Fruit fly (Drosophila melanogaster) whole organism, embryonic: Measurements from ENCODE around the gene CG5346.

ENCODE experiments used
- Ada2b ChIP-seq: fragments of 200-800 bp; sonication (Bioruptor generic); IDR thresholded peaks from 2 replicates; pipeline ENCODE4 v1.3.6; 2022; ENCODE audit warnings: missing biosample characterization, missing genetic modification characterization
- Blimp-1 ChIP-seq: fragments of 200-800 bp; sonication (Bioruptor generic); optimal IDR thresholded peaks from 3 replicates; lab custom pipeline; 2018; ENCODE audit warnings: missing biosample characterization, missing genetic modification characterization, mild to moderate bottlenecking, moderate library complexity, missing genetic modification reagents
- C15 ChIP-seq: fragments of 200-800 bp; sonication (Bioruptor generic); IDR thresholded peaks from 3 replicates; pipeline ENCODE4 v1.3.6; 2022; ENCODE audit warnings: missing biosample characterization, missing genetic modification characterization
- CG10979 ChIP-seq: fragments of 200-800 bp; sonication (Bioruptor generic); optimal IDR thresholded peaks from 2 replicates; lab custom pipeline; 2018; ENCODE audit warnings: missing biosample characterization, mild to moderate bottlenecking, missing genetic modification characterization, moderate library complexity
- CG11723 ChIP-seq: fragments of 200-800 bp; sonication (Bioruptor generic); optimal IDR thresholded peaks from 2 replicates; lab custom pipeline; 2017; ENCODE audit warnings: missing biosample characterization, mild to moderate bottlenecking, missing genetic modification characterization
- CG13624 ChIP-seq: fragments of 200-800 bp; sonication (Bioruptor generic); optimal IDR thresholded peaks from 2 replicates; lab custom pipeline; 2016; ENCODE audit warnings: missing biosample characterization, missing genetic modification characterization
- CG14710 ChIP-seq: fragments of 200-800 bp; sonication (Bioruptor generic); optimal IDR thresholded peaks from 3 replicates; lab custom pipeline; 2019; ENCODE audit warnings: missing biosample characterization, mild to moderate bottlenecking, missing genetic modification characterization, moderate library complexity
- CG15514 ChIP-seq: fragments of 200-800 bp; sonication (Bioruptor generic); optimal IDR thresholded peaks from 3 replicates; lab custom pipeline; 2017; ENCODE audit warnings: missing biosample characterization, missing genetic modification characterization, mild to moderate bottlenecking, moderate library complexity, missing genetic modification reagents
- CG17186 ChIP-seq: fragments of 200-800 bp; sonication (Bioruptor generic); optimal IDR thresholded peaks from 3 replicates; lab custom pipeline; 2017; ENCODE audit warnings: missing biosample characterization, missing genetic modification reagents, missing genetic modification characterization
- CG17802 ChIP-seq: fragments of 200-800 bp; sonication (Bioruptor generic); optimal IDR thresholded peaks from 2 replicates; lab custom pipeline; 2018; ENCODE audit warnings: missing biosample characterization, mild to moderate bottlenecking, missing genetic modification characterization, moderate library complexity
- CG17912 ChIP-seq: fragments of 200-800 bp; sonication (Bioruptor generic); optimal IDR thresholded peaks from 2 replicates; lab custom pipeline; 2018; ENCODE audit warnings: missing biosample characterization, mild to moderate bottlenecking, missing genetic modification characterization
- CG18764 ChIP-seq: fragments of 200-800 bp; sonication (Bioruptor generic); optimal IDR thresholded peaks from 3 replicates; lab custom pipeline; 2016; ENCODE audit warnings: missing biosample characterization, missing genetic modification characterization
- CG2116 ChIP-seq: fragments of 200-800 bp; sonication (Bioruptor generic); optimal IDR thresholded peaks from 3 replicates; lab custom pipeline; 2018; ENCODE audit warnings: missing biosample characterization, mild to moderate bottlenecking, missing genetic modification characterization
- CG2202 ChIP-seq: fragments of 200-800 bp; sonication (Bioruptor generic); optimal IDR thresholded peaks from 2 replicates; lab custom pipeline; 2018; ENCODE audit warnings: missing biosample characterization, mild to moderate bottlenecking, missing genetic modification characterization
- CG30403 ChIP-seq: fragments of 200-800 bp; sonication (Bioruptor generic); optimal IDR thresholded peaks from 3 replicates; lab custom pipeline; 2016; ENCODE audit warnings: missing biosample characterization, missing genetic modification characterization
- CG33213 ChIP-seq: fragments of 200-800 bp; sonication (Bioruptor generic); optimal IDR thresholded peaks from 3 replicates; lab custom pipeline; 2016; ENCODE audit warnings: missing biosample characterization, missing genetic modification characterization
- CG33557 ChIP-seq: fragments of 200-800 bp; sonication (Bioruptor generic); optimal IDR thresholded peaks from 2 replicates; lab custom pipeline; 2019; ENCODE audit warnings: missing biosample characterization, mild to moderate bottlenecking, missing genetic modification characterization, moderate library complexity
- CG3847 ChIP-seq: fragments of 200-800 bp; sonication (Bioruptor generic); IDR thresholded peaks from 2 replicates; pipeline ENCODE4 v1.3.6; 2022; ENCODE audit warnings: missing biosample characterization, missing genetic modification characterization
- CG4854 ChIP-seq: fragments of 200-800 bp; sonication (Bioruptor generic); optimal IDR thresholded peaks from 2 replicates; lab custom pipeline; 2016; ENCODE audit warnings: missing biosample characterization, missing genetic modification characterization, inconsistent platforms
- CG6854 ChIP-seq: fragments of 200-800 bp; sonication (Bioruptor generic); optimal IDR thresholded peaks from 3 replicates; lab custom pipeline; 2017; ENCODE audit warnings: missing biosample characterization, mild to moderate bottlenecking, missing genetic modification characterization
- CG7963 ChIP-seq: fragments of 200-800 bp; sonication (Bioruptor generic); IDR thresholded peaks from 3 replicates; pipeline ENCODE4 v1.3.6; 2022; ENCODE audit warnings: missing biosample characterization, missing genetic modification characterization; ENCODE audit not compliant: partially characterized antibody
- CG8089 ChIP-seq: fragments of 200-800 bp; sonication (Bioruptor generic); optimal IDR thresholded peaks from 3 replicates; lab custom pipeline; 2016; ENCODE audit warnings: missing biosample characterization, missing genetic modification characterization
- CG8765 ChIP-seq: fragments of 200-800 bp; sonication (Bioruptor generic); IDR thresholded peaks from 2 replicates; pipeline ENCODE4 v1.3.6; 2022; ENCODE audit warnings: missing biosample characterization, missing genetic modification characterization
- CG9437 ChIP-seq: fragments of 200-800 bp; sonication (Bioruptor generic); optimal IDR thresholded peaks from 2 replicates; lab custom pipeline; 2018; ENCODE audit warnings: missing biosample characterization, mild to moderate bottlenecking, missing genetic modification characterization
- CG9817 ChIP-seq: fragments of 200-800 bp; sonication (Bioruptor generic); optimal IDR thresholded peaks from 2 replicates; lab custom pipeline; 2018; ENCODE audit warnings: missing biosample characterization, mild to moderate bottlenecking, missing genetic modification characterization, moderate library complexity
- D19A ChIP-seq: fragments of 200-800 bp; optimal IDR thresholded peaks from 3 replicates; lab custom pipeline; 2019; ENCODE audit warnings: missing biosample characterization, mild to moderate bottlenecking, missing genetic modification characterization, moderate library complexity
- Fer2 ChIP-seq: fragments of 200-800 bp; sonication (Bioruptor generic); optimal IDR thresholded peaks from 2 replicates; lab custom pipeline; 2018; ENCODE audit warnings: missing biosample characterization, mild to moderate bottlenecking, missing genetic modification characterization, moderate library complexity
- Fer3 ChIP-seq: fragments of 200-800 bp; sonication (Bioruptor generic); optimal IDR thresholded peaks from 2 replicates; lab custom pipeline; 2018; ENCODE audit warnings: missing biosample characterization, mild to moderate bottlenecking, missing genetic modification characterization, moderate library complexity
- HmgZ ChIP-seq: fragments of 200-800 bp; sonication (Bioruptor generic); optimal IDR thresholded peaks from 2 replicates; lab custom pipeline; 2018; ENCODE audit warnings: missing biosample characterization, mild to moderate bottlenecking, missing genetic modification characterization
- Lim3 ChIP-seq: fragments of 200-800 bp; sonication (Bioruptor generic); IDR thresholded peaks from 2 replicates; pipeline ENCODE4 v1.3.6; 2022; ENCODE audit warnings: missing biosample characterization, missing genetic modification characterization
- Opbp ChIP-seq: fragments of 200-800 bp; sonication (Bioruptor generic); IDR thresholded peaks from 3 replicates; pipeline ENCODE4 v1.3.6; 2022; ENCODE audit warnings: missing biosample characterization, missing genetic modification characterization; ENCODE audit not compliant: partially characterized antibody
- Ptx1 ChIP-seq: fragments of 200-800 bp; sonication (Bioruptor generic); IDR thresholded peaks from 2 replicates; pipeline ENCODE4 v1.3.6; 2022; ENCODE audit warnings: missing biosample characterization, missing genetic modification characterization
- Sin3A ChIP-seq: fragments of >200 bp; optimal IDR thresholded peaks from 2 replicates; lab custom pipeline; 2018
- cad ChIP-seq: fragments of >200 bp; optimal IDR thresholded peaks from 2 replicates; lab custom pipeline; 2017; ENCODE audit warnings: missing biosample characterization, missing genetic modification characterization
- cg ChIP-seq: fragments of 200-800 bp; sonication (Bioruptor generic); optimal IDR thresholded peaks from 3 replicates; lab custom pipeline; 2019; ENCODE audit warnings: missing biosample characterization, mild to moderate bottlenecking, missing genetic modification characterization, moderate library complexity
- da ChIP-seq: fragments of 200-800 bp; sonication (Bioruptor generic); optimal IDR thresholded peaks from 2 replicates; lab custom pipeline; 2016; ENCODE audit warnings: missing biosample characterization, missing genetic modification characterization
- fd102C ChIP-seq: fragments of 200-800 bp; sonication (Bioruptor generic); optimal IDR thresholded peaks from 2 replicates; lab custom pipeline; 2018; ENCODE audit warnings: missing biosample characterization, mild to moderate bottlenecking, missing genetic modification characterization, moderate library complexity
- gsb ChIP-seq: fragments of 200-800 bp; sonication (Bioruptor generic); IDR thresholded peaks from 2 replicates; pipeline ENCODE4 v1.3.6; 2022; ENCODE audit warnings: missing biosample characterization, missing genetic modification characterization
- hb ChIP-seq: fragments of 200-800 bp; sonication (Bioruptor generic); IDR thresholded peaks from 3 replicates; pipeline ENCODE4 v1.3.6; 2022; ENCODE audit warnings: missing biosample characterization, missing genetic modification characterization; ENCODE audit not compliant: partially characterized antibody
- insv ChIP-seq, 2 experiments: fragments of 200-800 bp; sonication (Bioruptor generic); optimal IDR thresholded peaks; 3 replicates each; lab custom pipeline; 2016 to 2018; ENCODE audit warnings: missing biosample characterization in 2 of 2, missing genetic modification characterization in 2 of 2
- lilli ChIP-seq: fragments of 200-800 bp; sonication (Bioruptor generic); optimal IDR thresholded peaks from 3 replicates; lab custom pipeline; 2016; ENCODE audit warnings: missing biosample characterization, missing genetic modification characterization
- luna ChIP-seq: fragments of 200-800 bp; sonication (Bioruptor generic); optimal IDR thresholded peaks from 2 replicates; lab custom pipeline; 2016; ENCODE audit warnings: missing biosample characterization, missing genetic modification characterization
- pan ChIP-seq, 4 experiments: fragments of >200 bp in 3 of 4; fragments of 200-800 bp in 1 of 4; sonication (Bioruptor generic) in 1 of 4; optimal IDR thresholded peaks in 3 of 4; IDR thresholded peaks in 1 of 4; 2 replicates each; pipeline versions ENCODE4 v1.3.6 to Lab custom; 2017 to 2022; ENCODE audit warnings: missing biosample characterization in 2 of 4, missing genetic modification characterization in 2 of 4, mixed read lengths in 1 of 4
- scrt ChIP-seq: fragments of 200-800 bp; sonication (Bioruptor generic); optimal IDR thresholded peaks from 2 replicates; lab custom pipeline; 2018; ENCODE audit warnings: missing biosample characterization, mild to moderate bottlenecking, missing genetic modification characterization, moderate library complexity
- sug ChIP-seq: fragments of 200-800 bp; optimal IDR thresholded peaks from 2 replicates; lab custom pipeline; 2019; ENCODE audit warnings: missing biosample characterization, mild to moderate bottlenecking, missing genetic modification characterization, moderate library complexity
- trh ChIP-seq: fragments of 200-800 bp; sonication (Bioruptor generic); optimal IDR thresholded peaks from 2 replicates; lab custom pipeline; 2016; ENCODE audit warnings: missing biosample characterization, missing genetic modification characterization
- tup ChIP-seq: fragments of 200-800 bp; sonication (Bioruptor generic); optimal IDR thresholded peaks from 2 replicates; lab custom pipeline; 2016; ENCODE audit warnings: missing biosample characterization, mild to moderate bottlenecking, missing genetic modification characterization, moderate library complexity
- wor ChIP-seq: fragments of 200-800 bp; sonication (Bioruptor generic); IDR thresholded peaks from 2 replicates; pipeline ENCODE4 v1.3.6; 2022; ENCODE audit warnings: missing biosample characterization, missing genetic modification characterization
- zen ChIP-seq: fragments of 200-800 bp; sonication (Bioruptor generic); optimal IDR thresholded peaks from 3 replicates; lab custom pipeline; 2018; ENCODE audit warnings: missing biosample characterization, mild to moderate bottlenecking, missing genetic modification characterization, moderate library complexity

The CG5346 gene

DNA sequence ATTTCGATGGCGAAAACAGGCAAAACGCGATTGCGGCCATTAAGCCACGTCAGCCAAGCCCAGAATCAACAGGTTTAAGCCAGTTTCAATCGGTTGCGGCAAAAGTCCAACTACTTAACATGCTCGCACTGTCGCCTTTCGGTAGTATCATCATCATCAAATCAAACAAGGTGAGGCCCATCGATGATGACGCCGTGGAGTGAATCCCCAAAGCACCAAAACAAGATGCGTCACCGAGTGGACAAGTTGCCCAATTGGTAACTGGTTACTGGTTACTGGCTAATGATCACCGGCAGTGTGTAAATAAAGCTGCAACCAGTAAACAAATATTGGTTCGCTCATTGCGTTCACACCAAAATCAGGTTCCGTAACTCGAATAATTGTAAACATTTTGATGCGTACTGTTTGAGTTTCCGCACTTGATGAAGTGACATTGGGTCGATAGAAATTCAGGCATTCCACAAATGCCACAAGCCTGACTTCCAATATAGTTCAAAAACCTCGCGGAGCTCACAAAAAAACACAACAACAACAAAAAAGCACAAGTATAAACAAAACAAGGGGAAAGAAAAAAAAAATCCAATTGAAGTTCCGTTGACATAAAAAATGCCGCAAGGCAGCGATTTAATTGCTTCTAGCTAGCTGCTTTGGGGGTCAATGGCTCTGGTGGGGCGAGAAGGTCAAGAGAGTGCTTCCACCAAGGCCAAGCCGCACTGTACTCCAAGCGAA lies 4.0 kb downstream of the CG5346 start (continued):
- TF ChIP-seq scrt (GFP tag; lab: Kevin White, UChicago) (peak; percentile 43), CG33213 (peak; percentile 78), Fer3 (tag; lab: Kevin White, UChicago) (peak; percentile 52), luna (GFP tag; lab: Kevin White, UChicago) (no peak), CG2202 (peak; percentile 74), Lim3 (GFP tag; lab: Robert Waterston, UW) (no peak), CG18764 (peak; percentile 62), CG9817 (tag; lab: Kevin White, UChicago) (no peak), wor (GFP tag; lab: Robert Waterston, UW) (no peak), hb (no peak), CG10979 (tag; lab: Kevin White, UChicago) (peak; percentile 20), Ada2b (no peak), C15 (GFP tag; lab: Robert Waterston, UW) (no peak), CG9437 (GFP tag; lab: Kevin White, UChicago) (no peak), HmgZ (tag; lab: Kevin White, UChicago) (peak; percentile 50), tup (no peak), Blimp-1 (GFP tag; lab: Kevin White, UChicago) (peak; percentile 67), lilli (GFP tag; lab: Kevin White, UChicago) (no peak), CG13624 (GFP tag; lab: Kevin White, UChicago) (no peak), CG2116 (GFP tag; lab: Kevin White, UChicago) (peak; percentile 39), cg (GFP tag; lab: Kevin White, UChicago) (no peak), fd102C (no peak), gsb (GFP tag; lab: Robert Waterston, UW) (0 out of 2 replicates have a peak, but pooled peaks have one; percentile 7), CG8089 (GFP tag; lab: Kevin White, UChicago) (peak; percentile 60), CG30403 (GFP tag; lab: Kevin White, UChicago) (peak; percentile 21), CG11723 (GFP tag; lab: Kevin White, UChicago) (peak; percentile 76), CG7963 (GFP tag; lab: Robert Waterston, UW) (no peak), sug (peak; percentile 65), Fer2 (tag; lab: Kevin White, UChicago) (peak; percentile 36), CG33557 (GFP tag; lab: Kevin White, UChicago) (peak; percentile 52), CG8765 (no peak), cad (no peak), CG17912 (peak; percentile 77), insv (GFP tag; optimal IDR thresholded peaks at IDR 0.05; lab: Kevin White, UChicago) (peak in 1 of 2 experiments; percentile 23), Sin3A (lab: Kevin White, UChicago) (no peak), CG6854 (GFP tag; lab: Kevin White, UChicago) (peak; percentile 23), da (no peak), pan (optimal IDR thresholded peaks at IDR 0.05; lab: Kevin White, UChicago) (no peak), pan (GFP tag; optimal IDR thresholded peaks at IDR 0.05 in 1 of 2, IDR thresholded peaks at IDR 0.05 in 1 of 2) (peak in 1 of 2 experiments; percentile 15), zen (no peak), Opbp (no peak), CG3847 (GFP tag; lab: Robert Waterston, UW) (0 out of 2 replicates have a peak, but pooled peaks have one; percentile 4), CG14710 (peak; percentile 44), CG17186 (peak; percentile 0), Ptx1 (GFP tag; lab: Robert Waterston, UW) (no peak), D19A (tag; lab: Kevin White, UChicago) (peak; percentile 2), trh (no peak), CG4854 (GFP tag; lab: Kevin White, UChicago) (peak; percentile 55), CG15514 (GFP tag; lab: Kevin White, UChicago) (peak; percentile 56), CG17802 (tag; lab: Kevin White, UChicago) (no peak)
